Worm (Caenorhabditis elegans) whole organism, L4 larva: ENCODE results near the gene pafo-1.

ENCODE experiments used
- F26F4.8 ChIP-seq: fragments of 200-800 bp; sonication (Bioruptor generic); conservative IDR thresholded peaks from 2 replicates; pipeline ENCODE4 v1.3.6; 2022; ENCODE audit warnings: missing genetic modification characterization, missing compliant biosample characterization
- F44E2.7 ChIP-seq: fragments of 200-800 bp; sonication (Bioruptor generic); IDR thresholded peaks from 2 replicates; pipeline ENCODE4 v2.1.2; 2022; ENCODE audit warnings: missing genetic modification characterization, missing compliant biosample characterization
- T20F7.1 ChIP-seq: fragments of 200-800 bp; sonication (Bioruptor generic); optimal IDR thresholded peaks from 2 replicates; lab custom pipeline; 2018; ENCODE audit warnings: mild to moderate bottlenecking, missing genetic modification characterization, missing compliant biosample characterization
- Y105C5A.15 ChIP-seq: fragments of 200-800 bp; sonication (Bioruptor generic); IDR thresholded peaks from 2 replicates; pipeline ENCODE4 v1.3.6; 2022; ENCODE audit warnings: missing genetic modification characterization, missing compliant biosample characterization
- Y5F2A.4 ChIP-seq: fragments of 200-800 bp; sonication (Bioruptor generic); optimal IDR thresholded peaks from 2 replicates; lab custom pipeline; 2018; ENCODE audit warnings: mild to moderate bottlenecking, missing genetic modification characterization, missing compliant biosample characterization
- aha-1 ChIP-seq: fragments of 150-350 bp; peaks from one replicate; lab custom pipeline; 2014; ENCODE audit warnings: missing biosample characterization, missing genetic modification characterization
- aly-2 ChIP-seq: sonication (generic microtip); optimal IDR thresholded peaks from 2 replicates; lab custom pipeline; 2018; ENCODE audit warnings: missing biosample characterization, missing genetic modification characterization
- ama-1 ChIP-seq: fragments of 150-350 bp; optimal IDR thresholded peaks from 2 replicates; lab custom pipeline; 2014; ENCODE audit warnings: inconsistent platforms, mixed read lengths
- arid-1 ChIP-seq: fragments of 200-800 bp; sonication (Bioruptor generic); conservative IDR thresholded peaks from 2 replicates; pipeline ENCODE4 v1.3.6; 2022; ENCODE audit warnings: missing genetic modification reagents, missing genetic modification characterization, missing compliant biosample characterization
- ceh-20 ChIP-seq: fragments of 200-800 bp; sonication (Bioruptor generic); IDR thresholded peaks from 2 replicates; pipeline ENCODE4 v1.3.6; 2022; ENCODE audit warnings: missing genetic modification reagents, missing genetic modification characterization, missing compliant biosample characterization
- ceh-82 ChIP-seq: sonication (generic microtip); optimal IDR thresholded peaks from 2 replicates; lab custom pipeline; 2017; ENCODE audit warnings: missing biosample characterization, missing genetic modification characterization
- ces-1 ChIP-seq: fragments of 150-350 bp; sonication (generic microtip); optimal IDR thresholded peaks from 4 replicates; lab custom pipeline; 2014; ENCODE audit warnings: missing biosample characterization, missing genetic modification reagents, missing genetic modification characterization
- ctbp-1 ChIP-seq: fragments of 200-800 bp; sonication (Bioruptor generic); IDR thresholded peaks from 2 replicates; pipeline ENCODE4 v1.3.6; 2022; ENCODE audit warnings: missing genetic modification reagents, missing genetic modification characterization, missing compliant biosample characterization
- daf-12 ChIP-seq: fragments of 150-350 bp; optimal IDR thresholded peaks from 2 replicates; lab custom pipeline; 2014; ENCODE audit warnings: missing biosample characterization, missing genetic modification reagents, missing genetic modification characterization
- daf-19 ChIP-seq: fragments of 200-800 bp; sonication (Bioruptor generic); conservative IDR thresholded peaks from 2 replicates; pipeline ENCODE4 v1.3.6; 2022; ENCODE audit warnings: missing genetic modification characterization, missing compliant biosample characterization
- dmd-6 ChIP-seq: fragments of 200-800 bp; sonication (Bioruptor generic); IDR thresholded peaks from 2 replicates; pipeline ENCODE4 v1.3.6; 2022; ENCODE audit warnings: missing genetic modification reagents, missing genetic modification characterization, missing compliant biosample characterization
- dmd-9 ChIP-seq: fragments of 200-800 bp; sonication (Bioruptor generic); IDR thresholded peaks from 2 replicates; pipeline ENCODE4 v1.3.6; 2022; ENCODE audit warnings: missing genetic modification reagents, missing genetic modification characterization, missing compliant biosample characterization
- dpl-1 ChIP-seq: fragments of 150-350 bp; optimal IDR thresholded peaks from 2 replicates; lab custom pipeline; 2014; ENCODE audit warnings: missing biosample characterization, missing genetic modification reagents, missing genetic modification characterization
- duxl-1 ChIP-seq: sonication (generic microtip); optimal IDR thresholded peaks from 2 replicates; lab custom pipeline; 2016; ENCODE audit warnings: mild to moderate bottlenecking, missing genetic modification characterization, moderate library complexity, missing compliant biosample characterization; ENCODE audit not compliant: poor library complexity
- dve-1 ChIP-seq: sonication (generic microtip); optimal IDR thresholded peaks from 2 replicates; lab custom pipeline; 2017; ENCODE audit warnings: antibody characterized with exemption, mild to moderate bottlenecking, missing genetic modification characterization, missing compliant biosample characterization; ENCODE audit not compliant: insufficient read depth
- fkh-10 ChIP-seq: fragments of 150-350 bp; optimal IDR thresholded peaks from 2 replicates; lab custom pipeline; 2014; ENCODE audit warnings: missing biosample characterization, missing genetic modification reagents, missing genetic modification characterization
- hlh-11 ChIP-seq: fragments of 200-800 bp; sonication (Bioruptor generic); optimal IDR thresholded peaks from 2 replicates; lab custom pipeline; 2018; ENCODE audit warnings: mild to moderate bottlenecking, missing genetic modification characterization, missing compliant biosample characterization
- jun-1 ChIP-seq: fragments of 150-350 bp; optimal IDR thresholded peaks from 2 replicates; lab custom pipeline; 2014; ENCODE audit warnings: missing biosample characterization, missing genetic modification reagents, missing genetic modification characterization
- lin-13 ChIP-seq: fragments of 150-350 bp; optimal IDR thresholded peaks from 2 replicates; lab custom pipeline; 2014; ENCODE audit warnings: missing biosample characterization, missing genetic modification reagents, missing genetic modification characterization
- lin-15B ChIP-seq: fragments of 150-350 bp; sonication (generic microtip); optimal IDR thresholded peaks from 3 replicates; lab custom pipeline; 2014; ENCODE audit warnings: missing biosample characterization, missing genetic modification characterization
- lin-29 ChIP-seq: fragments of 200-800 bp; sonication (Bioruptor generic); IDR thresholded peaks from 2 replicates; pipeline ENCODE4 v1.3.6; 2022; ENCODE audit warnings: missing genetic modification reagents, missing genetic modification characterization, missing compliant biosample characterization
- lin-38 ChIP-seq: fragments of 200-800 bp; sonication (Bioruptor generic); IDR thresholded peaks from 2 replicates; pipeline ENCODE4 v1.3.6; 2022; ENCODE audit warnings: missing genetic modification reagents, missing genetic modification characterization, missing compliant biosample characterization
- lir-3 ChIP-seq: sonication (generic microtip); optimal IDR thresholded peaks from 2 replicates; lab custom pipeline; 2016; ENCODE audit warnings: mild to moderate bottlenecking, missing genetic modification characterization, missing compliant biosample characterization
- mdl-1 ChIP-seq, 2 experiments: fragments of 150-350 bp in 1 of 2; sonication (generic microtip) in 1 of 2; optimal IDR thresholded peaks; 2 replicates each; lab custom pipeline; 2014 to 2017; ENCODE audit warnings: missing biosample characterization in 2 of 2, missing genetic modification characterization in 2 of 2
- mdt-29 ChIP-seq: fragments of 200-800 bp; sonication (Bioruptor generic); IDR thresholded peaks from 2 replicates; pipeline ENCODE4 v1.3.6; 2022; ENCODE audit warnings: missing genetic modification reagents, missing genetic modification characterization, missing compliant biosample characterization
- mep-1 ChIP-seq: fragments of 150-350 bp; sonication (generic microtip); optimal IDR thresholded peaks from 3 replicates; lab custom pipeline; 2014; ENCODE audit warnings: missing biosample characterization, missing genetic modification characterization
- mes-2 ChIP-seq: sonication (generic microtip); optimal IDR thresholded peaks from 2 replicates; lab custom pipeline; 2016; ENCODE audit warnings: missing genotype, mild to moderate bottlenecking, missing genetic modification characterization, missing compliant biosample characterization; ENCODE audit not compliant: poor library complexity, severe bottlenecking
- mxl-3 ChIP-seq: fragments of 200-800 bp; sonication (Bioruptor generic); optimal IDR thresholded peaks from 2 replicates; lab custom pipeline; 2018; ENCODE audit warnings: mild to moderate bottlenecking, missing genetic modification characterization, missing compliant biosample characterization
- nhr-237 ChIP-seq: sonication (generic microtip); optimal IDR thresholded peaks from 2 replicates; lab custom pipeline; 2017; ENCODE audit warnings: missing biosample characterization, missing genetic modification characterization
- nhr-28 ChIP-seq: fragments of 150-350 bp; optimal IDR thresholded peaks from 2 replicates; lab custom pipeline; 2014; ENCODE audit warnings: missing biosample characterization, missing genetic modification characterization
- nhr-41 ChIP-seq: fragments of 200-800 bp; sonication (Bioruptor generic); IDR thresholded peaks from 2 replicates; pipeline ENCODE4 v1.3.6; 2022; ENCODE audit warnings: missing genetic modification reagents, missing genetic modification characterization, missing compliant biosample characterization
- nhr-6 ChIP-seq: fragments of 150-350 bp; optimal IDR thresholded peaks from 2 replicates; lab custom pipeline; 2014; ENCODE audit warnings: missing biosample characterization, missing genetic modification characterization
- nhr-77 ChIP-seq: fragments of 150-350 bp; optimal IDR thresholded peaks from 2 replicates; lab custom pipeline; 2014; ENCODE audit warnings: missing biosample characterization, missing genetic modification characterization
- saeg-2 ChIP-seq: fragments of 200-800 bp; sonication (Bioruptor generic); IDR thresholded peaks from 2 replicates; pipeline ENCODE4 v1.3.6; 2022; ENCODE audit warnings: missing genetic modification reagents, missing genetic modification characterization, missing compliant biosample characterization
- set-16 ChIP-seq: fragments of 200-800 bp; sonication (Bioruptor generic); IDR thresholded peaks from 2 replicates; pipeline ENCODE4 v1.3.6; 2022; ENCODE audit warnings: missing genetic modification reagents, missing genetic modification characterization, missing compliant biosample characterization
- skn-1 ChIP-seq: fragments of 150-350 bp; optimal IDR thresholded peaks from 2 replicates; lab custom pipeline; 2014; ENCODE audit warnings: missing biosample characterization, missing genetic modification characterization
- snpc-1.2 ChIP-seq: fragments of 200-800 bp; sonication (Bioruptor generic); IDR thresholded peaks from 2 replicates; pipeline ENCODE4 v1.3.6; 2022; ENCODE audit warnings: missing genetic modification reagents, missing genetic modification characterization, missing compliant biosample characterization
- spr-3 ChIP-seq: fragments of 200-800 bp; sonication (Bioruptor generic); optimal IDR thresholded peaks from 2 replicates; lab custom pipeline; 2018; ENCODE audit warnings: mild to moderate bottlenecking, missing genetic modification characterization, missing compliant biosample characterization
- tra-1 ChIP-seq: fragments of 200-800 bp; sonication (Bioruptor generic); IDR thresholded peaks from 2 replicates; pipeline ENCODE4 v1.3.6; 2022; ENCODE audit warnings: missing genetic modification reagents, missing genetic modification characterization, missing compliant biosample characterization
- unc-130 ChIP-seq: sonication (generic microtip); optimal IDR thresholded peaks from 2 replicates; lab custom pipeline; 2016; ENCODE audit warnings: missing genetic modification reagents, missing genetic modification characterization, missing compliant biosample characterization
- unc-62 ChIP-seq, 3 experiments: fragments of 150-350 bp in 1 of 3; sonication (generic microtip); optimal IDR thresholded peaks in 2 of 3; peaks in 1 of 3; 1 replicate in 1 of 3; 2 replicates in 2 of 3; lab custom pipeline; 2014 to 2017; ENCODE audit warnings: missing biosample characterization in 3 of 3, missing genetic modification characterization in 3 of 3, missing genetic modification reagents in 3 of 3, missing genotype in 1 of 3
- zip-2 ChIP-seq: fragments of 150-350 bp; optimal IDR thresholded peaks from 2 replicates; lab custom pipeline; 2014; ENCODE audit warnings: missing biosample characterization, missing genetic modification characterization
- ztf-7 ChIP-seq: fragments of 150-350 bp; optimal IDR thresholded peaks from 2 replicates; lab custom pipeline; 2014; ENCODE audit warnings: missing biosample characterization, missing genetic modification characterization

The pafo-1 gene

DNA sequence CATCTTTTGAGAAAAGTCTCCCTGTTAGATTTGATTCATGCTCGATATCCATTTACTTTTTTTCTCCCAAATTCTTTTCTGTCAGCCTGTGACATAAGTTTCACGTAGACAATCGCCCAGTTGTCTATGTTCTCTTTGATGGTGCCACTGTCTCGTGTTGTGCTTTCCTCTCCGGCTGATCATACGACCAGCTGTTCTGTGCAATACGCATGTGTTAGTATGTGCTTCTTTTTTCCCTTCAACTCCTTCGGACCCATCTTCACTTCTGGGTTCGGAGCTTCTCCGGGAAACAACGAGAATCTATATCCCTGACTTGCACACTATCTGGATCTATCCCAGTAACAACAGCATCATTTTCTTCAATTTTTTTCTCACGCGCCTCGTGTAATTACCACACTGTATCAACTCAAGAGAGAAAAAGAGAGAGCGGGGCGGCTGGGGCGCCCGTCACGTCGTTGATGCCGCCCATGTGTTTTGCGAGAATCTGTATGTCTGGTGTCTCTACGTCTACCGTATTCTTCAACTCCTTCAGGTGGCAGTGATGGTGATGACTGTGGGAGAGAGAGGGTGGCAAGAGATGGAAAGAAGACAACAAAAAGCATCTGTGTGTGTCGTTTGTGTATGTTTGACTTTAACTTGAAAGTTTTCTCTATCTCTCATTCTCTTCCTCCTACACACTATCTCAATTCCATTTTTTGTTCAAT, 10.5 kb downstream of the pafo-1 start (continued):
- TF ChIP-seq aly-2 (tag; lab: Kevin White, UChicago) (no peak), mep-1 (peak; percentile 81), snpc-1.2 (no peak), T20F7.1 (peak; percentile 71), lir-3 (tag; lab: Kevin White, UChicago) (no peak), lin-13 (peak; percentile 30), set-16 (peak; percentile 59; the same call in 1 of the 2 replicates), F26F4.8 (GFP tag; lab: Robert Waterston, UW) (no peak), ces-1 (no peak), spr-3 (GFP tag; lab: Kevin White, UChicago) (no peak), aha-1 (tag; lab: Kevin White, UChicago) (peak; percentile 88), dpl-1 (GFP tag; lab: Kevin White, UChicago) (no peak), fkh-10 (no peak), mdl-1 (tag; optimal IDR thresholded peaks at IDR 0.05; lab: Kevin White, UChicago) (peak; percentile 78 to 96), lin-38 (GFP tag; lab: Robert Waterston, UW) (peak; percentile 48), mdt-29 (GFP tag; lab: Robert Waterston, UW) (0 out of 2 replicates have a peak, but pooled peaks have one; percentile 31), mxl-3 (GFP tag; lab: Kevin White, UChicago) (peak; percentile 98), dmd-9 (no peak), mes-2 (peak; percentile 63), tra-1 (GFP tag; lab: Robert Waterston, UW) (peak; percentile 81), jun-1 (tag; lab: Kevin White, UChicago) (peak; percentile 61), nhr-28 (peak; percentile 94), daf-19 (GFP tag; lab: Robert Waterston, UW) (no peak), ztf-7 (tag; lab: Kevin White, UChicago) (no peak), unc-130 (GFP tag; lab: Kevin White, UChicago) (no peak), nhr-6 (peak; percentile 40), Y5F2A.4 (no peak), hlh-11 (tag; lab: Kevin White, UChicago) (peak; percentile 99), skn-1 (tag; lab: Kevin White, UChicago) (no peak), dve-1 (tag; lab: Kevin White, UChicago) (peak; percentile 92), F44E2.7 (no peak), lin-15B (tag; lab: Kevin White, UChicago) (no peak), ceh-82 (tag; lab: Kevin White, UChicago) (no peak), Y105C5A.15 (GFP tag; lab: Robert Waterston, UW) (no peak), nhr-237 (no peak), daf-12 (tag; lab: Kevin White, UChicago) (no peak), nhr-77 (peak; percentile 40)

DNA sequence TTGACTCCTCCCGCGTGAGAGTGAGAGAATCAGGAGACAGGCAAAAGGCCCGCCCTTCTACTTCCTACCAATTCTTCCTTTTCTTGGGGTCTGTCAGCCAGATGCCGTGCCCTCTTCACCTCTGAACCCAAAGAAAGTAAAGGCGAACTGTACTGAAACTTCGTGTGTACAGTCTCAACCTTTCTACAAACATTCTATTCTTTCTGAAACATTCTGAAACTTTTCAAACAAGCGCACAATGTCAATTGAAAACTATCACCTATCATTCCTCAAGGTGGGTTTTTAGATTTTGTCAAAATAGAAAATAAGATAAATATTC, 11.0 kb downstream of the pafo-1 start:
- TF ChIP-seq unc-62 (GFP tag; optimal IDR thresholded peaks at IDR 0.05 in 1 of 2; lab: Kevin White, UChicago) = peak in 1 of 2 experiments; percentile 93
- no peak for TF ChIP-seq unc-62 (tag; optimal IDR thresholded peaks at IDR 0.05; lab: Kevin White, UChicago)
- 0 out of 2 replicates have a peak, but pooled peaks have one; percentile 4 for TF ChIP-seq dmd-6 (GFP tag; lab: Robert Waterston, UW)
- TF ChIP-seq zip-2 (tag; lab: Kevin White, UChicago) = no peak
- TF ChIP-seq nhr-41 (GFP tag; lab: Robert Waterston, UW) = no peak
- TF ChIP-seq ama-1 (lab: Kevin White, UChicago) = peak; percentile 11
- peak; percentile 24 for TF ChIP-seq aha-1 (tag; lab: Kevin White, UChicago)
- TF ChIP-seq lin-38 (GFP tag; lab: Robert Waterston, UW) = no peak
- no peak for TF ChIP-seq lin-29 (GFP tag; lab: Robert Waterston, UW)
- 0 out of 2 replicates have a peak, but pooled peaks have one; percentile 10 for TF ChIP-seq ctbp-1 (GFP tag; lab: Robert Waterston, UW)
- no peak for TF ChIP-seq unc-130 (GFP tag; lab: Kevin White, UChicago)
- no peak for TF ChIP-seq daf-19 (GFP tag; lab: Robert Waterston, UW)
- TF ChIP-seq ceh-20 = no peak
- no peak for TF ChIP-seq duxl-1 (tag; lab: Kevin White, UChicago)
- no peak for TF ChIP-seq saeg-2 (GFP tag; lab: Robert Waterston, UW)
- no peak for TF ChIP-seq arid-1 (GFP tag; lab: Robert Waterston, UW)
